Worm (Caenorhabditis elegans): ENCODE data around the gene F18C5.5.

The F18C5.5 gene

ce11 chrII:6566628-6567180 is at the start of gene F18C5.5, which contains the start of gene F18C5.9:
Gene F18C5.5, minus strand, starts transcription at chrII:6566728.
Gene F18C5.9, plus strand, starts transcription at chrII:6567130.
- TF ChIP-seq ceh-100 (GFP tag; IDR thresholded peaks at IDR 0.05) (no peak), pbrm-1 (GFP tag; IDR thresholded peaks at IDR 0.05) (no peak), ceh-91 (GFP tag; IDR thresholded peaks at IDR 0.05) (no peak), ceh-58 (GFP tag; IDR thresholded peaks at IDR 0.05) (no peak), Y79H2A.3 (GFP tag; conservative IDR thresholded peaks at IDR 0.05) (no peak), dpff-1 (tag; optimal IDR thresholded peaks at IDR 0.05) (no peak), T07F8.4 (tag; optimal IDR thresholded peaks at IDR 0.05) (no peak), madf-8 (GFP tag; conservative IDR thresholded peaks at IDR 0.05) (no peak), F39B2.1 (GFP tag; IDR thresholded peaks at IDR 0.05) (no peak), mes-4 (tag; optimal IDR thresholded peaks at IDR 0.05) (no peak), F55B11.4 (tag; optimal IDR thresholded peaks at IDR 0.05; ENCODE audit: borderline replicate concordance, insufficient read depth) (no peak), C17E4.6 (GFP tag; IDR thresholded peaks at IDR 0.05) (no peak), F22D6.2 (tag; optimal IDR thresholded peaks at IDR 0.05) (no peak)

DNA sequence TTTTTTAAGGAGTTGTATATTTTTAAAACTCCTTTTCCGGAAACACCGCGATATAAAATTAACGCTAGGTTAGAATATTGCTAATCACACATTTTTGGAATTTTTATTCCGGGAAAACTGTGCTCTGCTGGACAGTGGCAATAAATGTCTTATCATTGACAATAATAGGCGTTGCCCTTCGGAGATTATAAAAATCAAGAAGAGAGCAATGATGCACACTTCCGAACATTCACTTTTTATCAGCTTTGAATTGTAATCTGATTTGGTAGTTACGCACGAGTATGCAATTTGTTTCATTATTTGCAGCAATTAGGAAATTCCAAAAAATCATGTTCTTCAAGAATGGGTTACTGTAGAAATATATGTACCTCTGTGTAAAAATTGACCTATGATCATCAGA is 49.6 kb upstream of the F18C5.5 start:
- no peak for TF ChIP-seq T26A5.8 (tag; optimal IDR thresholded peaks at IDR 0.05)
- peak; percentile 56 for TF ChIP-seq nhr-80 (tag; optimal IDR thresholded peaks at IDR 0.05)

DNA sequence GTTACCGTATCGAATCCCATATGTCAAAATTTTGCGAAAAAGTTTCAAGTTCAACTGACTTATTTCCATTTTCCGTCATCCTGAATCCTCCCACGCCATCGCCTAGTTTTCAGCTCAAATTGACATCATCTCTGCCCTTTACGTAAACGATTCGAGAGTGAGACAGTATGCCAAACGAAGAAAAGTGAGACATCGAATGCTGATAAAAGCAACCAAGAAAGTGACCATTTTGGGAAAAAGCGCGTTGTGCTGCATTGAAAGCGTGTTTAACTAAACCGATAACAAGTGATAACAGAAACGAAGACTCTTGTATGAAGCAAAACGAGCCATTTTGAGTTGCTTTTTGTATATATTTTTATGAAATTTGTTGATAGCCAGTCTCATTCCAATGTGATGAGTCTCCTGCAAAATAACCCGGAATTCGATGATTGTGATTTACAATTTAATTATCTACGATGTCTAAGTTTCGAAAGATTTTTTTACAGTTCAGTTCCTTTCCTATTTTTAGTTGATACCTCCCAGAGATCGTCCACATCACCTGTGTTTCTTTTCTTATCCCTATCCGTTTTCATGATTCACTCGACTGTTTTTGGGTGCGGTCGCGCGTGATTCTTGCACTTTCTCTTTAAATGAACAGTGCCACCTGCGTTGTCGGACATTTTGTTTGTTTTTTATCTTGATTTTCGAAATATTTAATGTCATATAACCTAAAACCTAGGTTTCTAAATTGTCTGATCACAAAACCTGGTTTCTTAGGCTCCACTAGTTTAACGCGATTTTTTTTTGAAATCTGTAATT is 48.9 kb upstream of the F18C5.5 start:
- peak; percentile 94 for TF ChIP-seq nhr-80 (tag; optimal IDR thresholded peaks at IDR 0.05)
- TF ChIP-seq atf-7 (tag; optimal IDR thresholded peaks at IDR 0.05), result peak; percentile 38
- TF ChIP-seq ets-4 (GFP tag; optimal IDR thresholded peaks at IDR 0.05), result peak; percentile 34
- TF ChIP-seq snpc-3.4 (tag; optimal IDR thresholded peaks at IDR 0.05), result no peak
- TF ChIP-seq dox-1 (GFP tag; IDR thresholded peaks at IDR 0.05), result peak; percentile 59
- TF ChIP-seq T26A5.8 (tag; optimal IDR thresholded peaks at IDR 0.05), result no peak
- TF ChIP-seq K12H6.12 (tag; optimal IDR thresholded peaks at IDR 0.05), result no peak

DNA sequence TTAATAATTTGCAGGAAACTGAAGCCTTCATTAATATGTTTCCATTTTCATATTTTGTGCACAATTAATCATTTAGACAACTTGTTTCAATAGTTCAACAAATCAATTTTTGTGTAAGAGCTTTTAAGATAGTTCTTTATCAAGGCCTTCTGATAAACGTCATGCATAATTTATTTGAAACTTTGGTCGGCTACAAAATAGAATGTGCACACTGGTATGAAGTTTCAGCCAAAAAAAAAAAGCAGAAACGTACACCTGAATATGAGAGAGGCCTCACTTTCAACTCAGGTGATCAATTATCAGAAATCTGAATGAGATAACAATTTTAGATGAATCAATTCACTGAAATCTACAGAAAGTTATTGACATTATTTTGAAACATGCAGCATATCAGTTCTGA is 48.0 kb upstream of the F18C5.5 start:
- TF ChIP-seq nhr-80 (tag; optimal IDR thresholded peaks at IDR 0.05) (peak; percentile 31), nfya-1 (tag; optimal IDR thresholded peaks at IDR 0.05; ENCODE audit: borderline replicate concordance, insufficient read depth) (no peak)

ce11 chrII:6612544-6612943 is 46.0 kb upstream of the F18C5.5 start:
- TF ChIP-seq nhr-80 (tag; optimal IDR thresholded peaks at IDR 0.05) (peak; percentile 74), snpc-1.3 (tag; optimal IDR thresholded peaks at IDR 0.05; ENCODE audit: insufficient read depth) (no peak), B0019.2 (GFP tag; conservative IDR thresholded peaks at IDR 0.05) (no peak)

ce11 chrII:6610262-6610661 is 43.7 kb upstream of the F18C5.5 start:
- TF ChIP-seq hmg-1.2 (GFP tag; IDR thresholded peaks at IDR 0.05) (no peak), lsl-1 (GFP tag; optimal IDR thresholded peaks at IDR 0.05) (no peak), hlh-12 (tag; optimal IDR thresholded peaks at IDR 0.05) (no peak), xnd-1 (tag; optimal IDR thresholded peaks at IDR 0.05) (no peak), F57C9.4 (tag; optimal IDR thresholded peaks at IDR 0.05) (no peak), lag-1 (GFP tag; IDR thresholded peaks at IDR 0.05) (no peak), dox-1 (GFP tag; IDR thresholded peaks at IDR 0.05) (no peak), Y53F4B.3 (GFP tag; IDR thresholded peaks at IDR 0.05) (no peak), D2030.7 (GFP tag; IDR thresholded peaks at IDR 0.05) (no peak), K11D2.4 (GFP tag; IDR thresholded peaks at IDR 0.05) (no peak), rcor-1 (GFP tag; IDR thresholded peaks at IDR 0.05) (no peak), pbrm-1 (GFP tag; IDR thresholded peaks at IDR 0.05) (no peak), F39B2.1 (GFP tag; IDR thresholded peaks at IDR 0.05) (no peak), tbp1 (GFP tag; optimal IDR thresholded peaks at IDR 0.05) (no peak), lsy-27 (tag; optimal IDR thresholded peaks at IDR 0.05; ENCODE audit: borderline replicate concordance, insufficient read depth) (no peak)
